Worm (Caenorhabditis elegans): ENCODE results near the gene F41H10.12.

Gene F41H10.12

DNA sequence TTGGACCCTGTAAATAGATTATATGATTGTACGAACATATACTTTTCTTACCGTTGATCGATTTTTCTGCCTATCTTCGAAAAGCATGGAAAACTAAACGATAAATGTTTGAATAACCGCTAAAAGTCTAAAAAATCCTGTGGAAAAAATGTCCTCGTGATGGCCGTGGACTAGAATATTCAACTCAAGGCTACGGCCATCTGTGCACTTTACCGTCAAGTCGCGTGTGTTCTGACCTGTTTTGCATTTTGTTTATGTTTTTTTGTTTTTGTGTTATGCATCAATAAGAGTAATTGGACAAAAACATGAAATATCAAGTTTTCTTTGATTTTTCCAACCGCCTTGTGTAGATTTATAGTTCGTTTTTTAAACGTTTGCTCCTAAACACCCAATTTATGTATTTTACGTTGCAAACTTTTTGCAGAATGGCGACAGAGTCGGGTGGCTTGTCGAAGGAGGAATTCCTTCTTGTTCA, 20.9 kb upstream of the F41H10.12 start, which contains the start of the genes hda-6 and F41H10.4 (continued):
- no peak for TF ChIP-seq snpc-4 (tag; optimal IDR thresholded peaks at IDR 0.05)
- TF ChIP-seq unc-39 (tag; optimal IDR thresholded peaks at IDR 0.05), result no peak
- no peak for TF ChIP-seq zip-2 (tag; optimal IDR thresholded peaks at IDR 0.05)
- no peak for TF ChIP-seq lir-3 (tag; optimal IDR thresholded peaks at IDR 0.05)
- peak in 1 of 2 experiments; percentile 78 for TF ChIP-seq hif-1 (tag; optimal IDR thresholded peaks at IDR 0.05)
- no peak for TF ChIP-seq set-16 (GFP tag; IDR thresholded peaks at IDR 0.05)
- no peak for TF ChIP-seq pha-4 (GFP tag; IDR thresholded peaks at IDR 0.05)
- peak; percentile 81 for TF ChIP-seq pha-4 (tag; optimal IDR thresholded peaks at IDR 0.05)
- TF ChIP-seq F49E8.2 (tag; optimal IDR thresholded peaks at IDR 0.05; ENCODE audit: borderline replicate concordance), result no peak
- no peak for TF ChIP-seq ceh-20 (GFP tag; IDR thresholded peaks at IDR 0.05)
- peak; percentile 97 for TF ChIP-seq mes-2 (tag; optimal IDR thresholded peaks at IDR 0.05; ENCODE audit: poor library complexity, severe bottlenecking)
- TF ChIP-seq F26F4.8 (GFP tag; conservative IDR thresholded peaks at IDR 0.05), result no peak
- no peak for TF ChIP-seq aly-2 (tag; optimal IDR thresholded peaks at IDR 0.05)
- TF ChIP-seq nhr-11 (tag; optimal IDR thresholded peaks at IDR 0.05), result no peak
- peak; percentile 73; the same call in 1 of the 2 replicates for TF ChIP-seq dmd-9 (GFP tag; IDR thresholded peaks at IDR 0.05)
- TF ChIP-seq nhr-10 (tag; optimal IDR thresholded peaks at IDR 0.05), result no peak
- peak; percentile 69 for TF ChIP-seq dve-1 (tag; optimal IDR thresholded peaks at IDR 0.05; ENCODE audit: insufficient read depth)
- TF ChIP-seq mdt-29 (GFP tag; IDR thresholded peaks at IDR 0.05), result no peak
- no peak for TF ChIP-seq F37D6.2 (tag; optimal IDR thresholded peaks at IDR 0.05)
- TF ChIP-seq ama-1 (optimal IDR thresholded peaks at IDR 0.05), result no peak
- TF ChIP-seq hlh-11 (tag; optimal IDR thresholded peaks at IDR 0.05), result peak; percentile 72
- TF ChIP-seq Y48G9A.11 (GFP tag; IDR thresholded peaks at IDR 0.05), result no peak
- peak; percentile 35 for TF ChIP-seq dmd-6 (GFP tag; IDR thresholded peaks at IDR 0.05)
- no peak for TF ChIP-seq nhr-41 (GFP tag; IDR thresholded peaks at IDR 0.05)
- TF ChIP-seq tag-97 (GFP tag; IDR thresholded peaks at IDR 0.05), result no peak
- peak; percentile 67; the same call in 1 of the 2 replicates for TF ChIP-seq snpc-1.2 (GFP tag; IDR thresholded peaks at IDR 0.05)
- TF ChIP-seq gei-8 (GFP tag; optimal IDR thresholded peaks at IDR 0.05), result no peak
- no peak for TF ChIP-seq jun-1 (tag; optimal IDR thresholded peaks at IDR 0.05)
- TF ChIP-seq tra-1 (GFP tag; IDR thresholded peaks at IDR 0.05), result no peak
- TF ChIP-seq madf-9 (GFP tag; conservative IDR thresholded peaks at IDR 0.05), result 0 out of 2 replicates have a peak, but pooled peaks have one; percentile 38
- no peak for TF ChIP-seq Y5F2A.4 (GFP tag; optimal IDR thresholded peaks at IDR 0.05)
- no peak for TF ChIP-seq zag-1 (tag; optimal IDR thresholded peaks at IDR 0.05)
- no peak for TF ChIP-seq daf-8 (GFP tag; IDR thresholded peaks at IDR 0.05)
- TF ChIP-seq lin-38 (GFP tag; IDR thresholded peaks at IDR 0.05), result peak; percentile 79
- TF ChIP-seq cey-2 (tag; optimal IDR thresholded peaks at IDR 0.05; ENCODE audit: borderline replicate concordance, insufficient read depth), result no peak
- TF ChIP-seq fos-1 (tag; optimal IDR thresholded peaks at IDR 0.05), result no peak
- TF ChIP-seq nhr-28 (tag; optimal IDR thresholded peaks at IDR 0.05), result peak; percentile 20
- TF ChIP-seq ctbp-1 (GFP tag; IDR thresholded peaks at IDR 0.05), result no peak
- peak in 1 of 2 experiments; percentile 91 for TF ChIP-seq lsy-2 (tag; optimal IDR thresholded peaks at IDR 0.05)
- TF ChIP-seq ces-1 (GFP tag; optimal IDR thresholded peaks at IDR 0.05), result no peak
- peak; percentile 34 for TF ChIP-seq rbr-2 (tag; optimal IDR thresholded peaks at IDR 0.05)
- TF ChIP-seq egl-27 (tag; optimal IDR thresholded peaks at IDR 0.05), result no peak
- peak; percentile 14 for TF ChIP-seq lin-13 (GFP tag; optimal IDR thresholded peaks at IDR 0.05)
- TF ChIP-seq skn-1 (tag; optimal IDR thresholded peaks at IDR 0.05), result no peak
- TF ChIP-seq lin-29 (GFP tag; IDR thresholded peaks at IDR 0.05), result no peak
- no peak for TF ChIP-seq ceh-82 (tag; optimal IDR thresholded peaks at IDR 0.05)
- TF ChIP-seq lim-7 (GFP tag; IDR thresholded peaks at IDR 0.05), result no peak
- TF ChIP-seq dpl-1 (GFP tag; optimal IDR thresholded peaks at IDR 0.05), result peak; percentile 89
- no peak for TF ChIP-seq ztf-7 (tag; optimal IDR thresholded peaks at IDR 0.05)
- no peak for TF ChIP-seq lin-1 (GFP tag; IDR thresholded peaks at IDR 0.05)
- no peak for TF ChIP-seq nhr-237 (tag; optimal IDR thresholded peaks at IDR 0.05)
- no peak for TF ChIP-seq D1046.2 (GFP tag; IDR thresholded peaks at IDR 0.05)

Data from whole organism, L4 larva.